Worm (Caenorhabditis elegans) whole organism, young adult: ENCODE measurements around the gene ZK1248.5.

ENCODE experiments used
- B0261.1 ChIP-seq: sonication (generic microtip); optimal IDR thresholded peaks from 2 replicates; lab custom pipeline; 2016; ENCODE audit warnings: mild to moderate bottlenecking, missing genetic modification characterization, moderate library complexity, missing compliant biosample characterization
- D2030.7 ChIP-seq: fragments of 200-800 bp; sonication (Bioruptor generic); IDR thresholded peaks from 2 replicates; pipeline ENCODE4 v1.3.6; 2022; ENCODE audit warnings: missing genetic modification reagents, missing genetic modification characterization, missing compliant biosample characterization
- F52B5.7 ChIP-seq: sonication (generic microtip); optimal IDR thresholded peaks from 2 replicates; lab custom pipeline; 2016; ENCODE audit warnings: mild to moderate bottlenecking, missing genetic modification characterization, missing compliant biosample characterization
- F55B11.4 ChIP-seq: sonication (generic microtip); optimal IDR thresholded peaks from 2 replicates; lab custom pipeline; 2016; ENCODE audit warnings: missing compliant biosample characterization, missing genetic modification characterization, borderline replicate concordance; ENCODE audit not compliant: insufficient read depth
- T07F8.4 ChIP-seq: sonication (generic microtip); optimal IDR thresholded peaks from 2 replicates; lab custom pipeline; 2016; ENCODE audit warnings: mild to moderate bottlenecking, missing genetic modification characterization, moderate library complexity, missing compliant biosample characterization
- Y79H2A.3 ChIP-seq: fragments of 200-800 bp; sonication (Bioruptor generic); conservative IDR thresholded peaks from 2 replicates; pipeline ENCODE4 v1.3.6; 2022; ENCODE audit warnings: missing genetic modification reagents, missing genetic modification characterization, missing compliant biosample characterization
- ZK185.1 ChIP-seq: sonication (generic microtip); optimal IDR thresholded peaks from 2 replicates; lab custom pipeline; 2016; ENCODE audit warnings: mild to moderate bottlenecking, missing genetic modification characterization, missing compliant biosample characterization; ENCODE audit not compliant: poor library complexity, severe bottlenecking
- attf-6 ChIP-seq: fragments of 200-800 bp; sonication (Bioruptor generic); IDR thresholded peaks from 2 replicates; pipeline ENCODE4 v1.3.6; 2022; ENCODE audit warnings: missing genetic modification reagents, missing genetic modification characterization, missing compliant biosample characterization
- bed-2 ChIP-seq: fragments of 200-800 bp; sonication (Bioruptor generic); IDR thresholded peaks from 2 replicates; pipeline ENCODE4 v1.3.6; 2022; ENCODE audit warnings: missing genetic modification reagents, missing genetic modification characterization, missing compliant biosample characterization
- cebp-1 ChIP-seq, 2 experiments: fragments of 200-800 bp in 1 of 2; sonication (Bioruptor generic) in 1 of 2; sonication (generic microtip) in 1 of 2; IDR thresholded peaks in 1 of 2; optimal IDR thresholded peaks in 1 of 2; 2 replicates each; pipeline versions ENCODE4 v1.3.6 to Lab custom; 2017 to 2022; ENCODE audit warnings: missing compliant biosample characterization in 2 of 2, missing genetic modification characterization in 2 of 2, mild to moderate bottlenecking in 1 of 2, missing genetic modification reagents in 1 of 2, moderate library complexity in 1 of 2
- ceh-40 ChIP-seq: fragments of 200-800 bp; sonication (Bioruptor generic); IDR thresholded peaks from 2 replicates; pipeline ENCODE4 v1.3.6; 2022; ENCODE audit warnings: missing genetic modification characterization, missing compliant biosample characterization
- ceh-58 ChIP-seq: fragments of 200-800 bp; sonication (Bioruptor generic); IDR thresholded peaks from 2 replicates; pipeline ENCODE4 v1.3.6; 2022; ENCODE audit warnings: missing genetic modification characterization, missing compliant biosample characterization
- ceh-91 ChIP-seq: fragments of 200-800 bp; sonication (Bioruptor generic); IDR thresholded peaks from 2 replicates; pipeline ENCODE4 v1.3.6; 2022; ENCODE audit warnings: missing genetic modification reagents, missing genetic modification characterization, missing compliant biosample characterization
- dpl-1 ChIP-seq: fragments of 150-350 bp; optimal IDR thresholded peaks from 2 replicates; lab custom pipeline; 2014; ENCODE audit warnings: missing biosample characterization, missing genetic modification reagents, missing genetic modification characterization
- egl-18 ChIP-seq: fragments of 200-800 bp; sonication (Bioruptor generic); IDR thresholded peaks from 2 replicates; pipeline ENCODE4 v1.3.6; 2022; ENCODE audit warnings: missing genetic modification reagents, missing genetic modification characterization, missing compliant biosample characterization
- egl-44 ChIP-seq: fragments of 200-800 bp; sonication (Bioruptor generic); IDR thresholded peaks from 2 replicates; pipeline ENCODE4 v1.3.6; 2022; ENCODE audit warnings: missing genetic modification reagents, missing genetic modification characterization, missing compliant biosample characterization
- fkh-3 ChIP-seq: sonication (generic microtip); optimal IDR thresholded peaks from 2 replicates; lab custom pipeline; 2016; ENCODE audit warnings: mild to moderate bottlenecking, missing genetic modification characterization, missing compliant biosample characterization
- hlh-26 ChIP-seq: fragments of 200-800 bp; sonication (Bioruptor generic); conservative IDR thresholded peaks from 2 replicates; pipeline ENCODE4 v1.3.6; 2022; ENCODE audit warnings: missing genetic modification reagents, missing genetic modification characterization, missing compliant biosample characterization
- hmg-20 ChIP-seq: fragments of 200-800 bp; sonication (Bioruptor generic); IDR thresholded peaks from 2 replicates; pipeline ENCODE4 v1.3.6; 2022; ENCODE audit warnings: missing genetic modification reagents, missing genetic modification characterization, missing compliant biosample characterization
- hsf-1 ChIP-seq: fragments of 200-800 bp; sonication (Bioruptor generic); IDR thresholded peaks from 2 replicates; pipeline ENCODE4 v1.3.6; 2022; ENCODE audit warnings: missing genetic modification reagents, missing genetic modification characterization, missing compliant biosample characterization
- madf-8 ChIP-seq: fragments of 200-800 bp; sonication (Bioruptor generic); conservative IDR thresholded peaks from 2 replicates; pipeline ENCODE4 v1.3.6; 2022; ENCODE audit warnings: missing genetic modification reagents, missing genetic modification characterization, missing compliant biosample characterization
- mel-28 ChIP-seq: sonication (generic microtip); optimal IDR thresholded peaks from 2 replicates; lab custom pipeline; 2016; ENCODE audit warnings: borderline replicate concordance, mild to moderate bottlenecking, missing genetic modification characterization, missing compliant biosample characterization
- nfya-1 ChIP-seq: sonication (generic microtip); optimal IDR thresholded peaks from 2 replicates; lab custom pipeline; 2017; ENCODE audit warnings: antibody characterized with exemption, missing compliant biosample characterization, missing genetic modification characterization, borderline replicate concordance; ENCODE audit not compliant: insufficient read depth
- nfya-2 ChIP-seq: fragments of 200-800 bp; sonication (Bioruptor generic); IDR thresholded peaks from 2 replicates; pipeline ENCODE4 v1.3.6; 2022; ENCODE audit warnings: missing genetic modification reagents, missing genetic modification characterization, missing compliant biosample characterization
- nhr-120 ChIP-seq: fragments of 200-800 bp; sonication (Bioruptor generic); IDR thresholded peaks from 2 replicates; pipeline ENCODE4 v1.3.6; 2022; ENCODE audit warnings: missing genetic modification characterization, missing compliant biosample characterization
- rcor-1 ChIP-seq: fragments of 200-800 bp; sonication (Bioruptor generic); IDR thresholded peaks from 2 replicates; pipeline ENCODE4 v1.3.6; 2022; ENCODE audit warnings: missing genetic modification reagents, missing genetic modification characterization, missing compliant biosample characterization
- snpc-3.4 ChIP-seq: sonication (generic microtip); optimal IDR thresholded peaks from 2 replicates; lab custom pipeline; 2017; ENCODE audit warnings: missing genetic modification characterization, mild to moderate bottlenecking, missing compliant biosample characterization, antibody characterized with exemption, moderate library complexity, missing genotype, missing genetic modification reagents
- somi-1 ChIP-seq: fragments of 200-800 bp; sonication (Bioruptor generic); optimal IDR thresholded peaks from 2 replicates; lab custom pipeline; 2018; ENCODE audit warnings: mild to moderate bottlenecking, missing genetic modification characterization, missing compliant biosample characterization
- sptf-2 ChIP-seq: fragments of 200-800 bp; sonication (Bioruptor generic); optimal IDR thresholded peaks from 2 replicates; lab custom pipeline; 2018; ENCODE audit warnings: mild to moderate bottlenecking, missing genetic modification characterization, missing compliant biosample characterization
- tbx-9 ChIP-seq: sonication (generic microtip); optimal IDR thresholded peaks from 2 replicates; lab custom pipeline; 2016; ENCODE audit warnings: borderline replicate concordance, missing genetic modification characterization, inconsistent platforms, missing compliant biosample characterization
- unc-62 ChIP-seq: fragments of 150-350 bp; optimal IDR thresholded peaks from 2 replicates; lab custom pipeline; 2014; ENCODE audit warnings: missing biosample characterization, missing genetic modification reagents, missing genetic modification characterization
- zfh-2 ChIP-seq: fragments of 200-800 bp; sonication (Bioruptor generic); conservative IDR thresholded peaks from 2 replicates; pipeline ENCODE4 v1.3.6; 2022; ENCODE audit warnings: missing genetic modification reagents, missing genetic modification characterization, missing compliant biosample characterization
- ztf-25 ChIP-seq: fragments of 200-800 bp; sonication (Bioruptor generic); IDR thresholded peaks from 2 replicates; pipeline ENCODE4 v1.3.6; 2022; ENCODE audit warnings: missing genetic modification reagents, missing genetic modification characterization, missing compliant biosample characterization

ZK1248.5 gene

DNA sequence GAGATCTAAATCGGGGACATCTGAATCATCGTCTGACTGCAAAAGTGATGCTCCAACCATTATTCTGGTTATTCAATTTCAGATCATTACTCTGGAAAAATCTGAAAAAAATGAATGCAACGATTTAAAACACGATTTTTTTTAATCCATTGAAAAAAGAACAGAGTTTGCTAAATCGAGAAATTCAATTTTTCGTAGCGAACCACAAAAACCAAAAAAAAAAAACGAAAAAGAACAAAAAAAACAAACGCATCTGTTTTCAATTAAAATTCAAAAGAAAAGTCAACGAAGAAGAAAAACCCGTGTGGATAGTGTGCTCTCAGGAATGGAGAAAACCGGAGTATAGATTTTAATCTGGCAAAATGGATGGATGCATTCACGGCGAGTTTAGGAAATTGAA is 48.0 kb downstream of the ZK1248.5 start, which contains the start of gene F55C12.4:
TSS of gene F55C12.4 (minus strand) at position 101 of the 400 bp plus-strand sequence.
- TF ChIP-seq mel-28 (tag; lab: Kevin White, UChicago), result no peak
- no peak for TF ChIP-seq nfya-1
- TF ChIP-seq egl-18 (GFP tag; lab: Robert Waterston, UW), result no peak
- no peak for TF ChIP-seq attf-6 (GFP tag; lab: Robert Waterston, UW)
- TF ChIP-seq nhr-120, result no peak
- no peak for TF ChIP-seq egl-44 (GFP tag; lab: Robert Waterston, UW)
- TF ChIP-seq zfh-2 (GFP tag; lab: Robert Waterston, UW), result no peak
- TF ChIP-seq snpc-3.4 (tag; lab: Kevin White, UChicago), result no peak
- no peak for TF ChIP-seq hlh-26
- TF ChIP-seq hmg-20 (GFP tag; lab: Robert Waterston, UW), result no peak
- no peak for TF ChIP-seq unc-62 (GFP tag; lab: Kevin White, UChicago)
- no peak for TF ChIP-seq dpl-1 (GFP tag; lab: Kevin White, UChicago)
- no peak for TF ChIP-seq ZK185.1 (tag; lab: Kevin White, UChicago)
- no peak for TF ChIP-seq B0261.1
- no peak for TF ChIP-seq nfya-2
- TF ChIP-seq sptf-2 (GFP tag; lab: Kevin White, UChicago), result no peak
- no peak for TF ChIP-seq D2030.7 (GFP tag; lab: Robert Waterston, UW)
- TF ChIP-seq ceh-91 (GFP tag; lab: Robert Waterston, UW), result no peak
- TF ChIP-seq ceh-40 (GFP tag; lab: Robert Waterston, UW), result no peak

DNA sequence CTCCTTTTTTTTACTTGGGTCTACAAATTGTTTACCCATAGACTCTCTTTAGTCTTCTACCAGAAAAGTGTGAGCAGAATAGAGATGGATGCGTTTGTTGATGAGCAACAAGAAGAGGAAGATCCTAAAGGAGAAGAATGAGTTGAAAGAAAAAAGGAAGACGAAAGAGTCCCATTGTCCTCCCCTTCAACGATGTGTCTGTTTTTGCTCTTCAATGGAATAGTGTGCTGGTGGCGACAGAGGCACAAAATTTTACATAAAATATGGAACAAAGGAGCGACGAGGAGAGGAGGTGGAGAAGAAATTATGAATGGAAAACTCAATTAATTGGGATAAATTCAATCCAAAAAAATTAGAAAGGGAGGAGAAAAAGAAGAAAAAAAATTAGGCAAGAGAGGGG is 50.3 kb downstream of the ZK1248.5 start:
- TF ChIP-seq F52B5.7 (tag; lab: Kevin White, UChicago), result no peak
- TF ChIP-seq F55B11.4, result no peak
- no peak for TF ChIP-seq rcor-1 (GFP tag; lab: Robert Waterston, UW)
- TF ChIP-seq T07F8.4, result no peak
- TF ChIP-seq ceh-58 (GFP tag; lab: Robert Waterston, UW), result no peak
- no peak for TF ChIP-seq Y79H2A.3
- TF ChIP-seq fkh-3 (tag; lab: Kevin White, UChicago), result no peak
- no peak for TF ChIP-seq egl-18 (GFP tag; lab: Robert Waterston, UW)
- no peak for TF ChIP-seq tbx-9 (tag; lab: Kevin White, UChicago)
- TF ChIP-seq hsf-1 (GFP tag; lab: Robert Waterston, UW), result no peak
- no peak for TF ChIP-seq bed-2 (GFP tag; lab: Robert Waterston, UW)
- no peak for TF ChIP-seq nhr-120
- no peak for TF ChIP-seq somi-1
- TF ChIP-seq dpl-1 (GFP tag; lab: Kevin White, UChicago), result no peak
- TF ChIP-seq madf-8 (GFP tag; lab: Robert Waterston, UW), result no peak
- no peak for TF ChIP-seq cebp-1 (GFP tag; IDR thresholded peaks at IDR 0.05; lab: Robert Waterston, UW)
- no peak for TF ChIP-seq cebp-1 (tag; optimal IDR thresholded peaks at IDR 0.05; lab: Kevin White, UChicago)
- TF ChIP-seq ztf-25 (GFP tag; lab: Robert Waterston, UW), result no peak
- no peak for TF ChIP-seq sptf-2 (GFP tag; lab: Kevin White, UChicago)
